Worm (Caenorhabditis elegans) whole organism, L4 larva: Measurements from ENCODE around the gene F20B6.4.

Experiments
- D1046.2 ChIP-seq: fragments of 200-800 bp; sonication (Bioruptor generic); IDR thresholded peaks from 2 replicates; pipeline ENCODE4 v1.3.6; 2022; ENCODE audit warnings: missing genetic modification characterization, missing compliant biosample characterization
- F10B5.3 ChIP-seq: sonication (generic microtip); optimal IDR thresholded peaks from 2 replicates; lab custom pipeline; 2016; ENCODE audit warnings: mild to moderate bottlenecking, missing genetic modification characterization, missing compliant biosample characterization
- F44E2.7 ChIP-seq: fragments of 200-800 bp; sonication (Bioruptor generic); IDR thresholded peaks from 2 replicates; pipeline ENCODE4 v2.1.2; 2022; ENCODE audit warnings: missing genetic modification characterization, missing compliant biosample characterization
- R02D3.7 ChIP-seq: fragments of 150-350 bp; sonication (generic microtip); optimal IDR thresholded peaks from 3 replicates; lab custom pipeline; 2014; ENCODE audit warnings: missing biosample characterization, missing genetic modification characterization
- T20F7.1 ChIP-seq: fragments of 200-800 bp; sonication (Bioruptor generic); optimal IDR thresholded peaks from 2 replicates; lab custom pipeline; 2018; ENCODE audit warnings: mild to moderate bottlenecking, missing genetic modification characterization, missing compliant biosample characterization
- T26A8.4 ChIP-seq: fragments of 200-800 bp; sonication (Bioruptor generic); IDR thresholded peaks from 2 replicates; pipeline ENCODE4 v1.3.6; 2022; ENCODE audit warnings: missing genetic modification characterization, missing compliant biosample characterization
- Y105C5A.15 ChIP-seq: fragments of 200-800 bp; sonication (Bioruptor generic); IDR thresholded peaks from 2 replicates; pipeline ENCODE4 v1.3.6; 2022; ENCODE audit warnings: missing genetic modification characterization, missing compliant biosample characterization
- Y5F2A.4 ChIP-seq: fragments of 200-800 bp; sonication (Bioruptor generic); optimal IDR thresholded peaks from 2 replicates; lab custom pipeline; 2018; ENCODE audit warnings: mild to moderate bottlenecking, missing genetic modification characterization, missing compliant biosample characterization
- ZK546.5 ChIP-seq, 2 experiments: sonication (generic microtip); optimal IDR thresholded peaks; 2 replicates each; lab custom pipeline; 2017; ENCODE audit warnings: missing biosample characterization in 2 of 2, missing genetic modification characterization in 2 of 2
- attf-4 ChIP-seq: sonication (generic microtip); optimal IDR thresholded peaks from 3 replicates; lab custom pipeline; 2017; ENCODE audit warnings: missing biosample characterization, missing genetic modification characterization
- ceh-20 ChIP-seq: fragments of 200-800 bp; sonication (Bioruptor generic); IDR thresholded peaks from 2 replicates; pipeline ENCODE4 v1.3.6; 2022; ENCODE audit warnings: missing genetic modification reagents, missing genetic modification characterization, missing compliant biosample characterization
- ceh-82 ChIP-seq: sonication (generic microtip); optimal IDR thresholded peaks from 2 replicates; lab custom pipeline; 2017; ENCODE audit warnings: missing biosample characterization, missing genetic modification characterization
- daf-12 ChIP-seq: fragments of 150-350 bp; optimal IDR thresholded peaks from 2 replicates; lab custom pipeline; 2014; ENCODE audit warnings: missing biosample characterization, missing genetic modification reagents, missing genetic modification characterization
- daf-16 ChIP-seq, 3 experiments: sonication (generic microtip); optimal IDR thresholded peaks; 2 replicates each; lab custom pipeline; 2016 to 2017; ENCODE audit warnings: missing genetic modification characterization in 3 of 3, missing genetic modification reagents in 3 of 3, mild to moderate bottlenecking in 2 of 3, missing compliant biosample characterization in 2 of 3, missing biosample characterization in 1 of 3, moderate library complexity in 1 of 3
- daf-8 ChIP-seq: fragments of 200-800 bp; sonication (Bioruptor generic); IDR thresholded peaks from 2 replicates; pipeline ENCODE4 v1.3.6; 2022; ENCODE audit warnings: missing genetic modification characterization, missing compliant biosample characterization
- dmd-8 ChIP-seq: fragments of 200-800 bp; sonication (Bioruptor generic); IDR thresholded peaks from 2 replicates; pipeline ENCODE4 v1.3.6; 2022; ENCODE audit warnings: missing genetic modification characterization, missing compliant biosample characterization
- dmd-9 ChIP-seq: fragments of 200-800 bp; sonication (Bioruptor generic); IDR thresholded peaks from 2 replicates; pipeline ENCODE4 v1.3.6; 2022; ENCODE audit warnings: missing genetic modification reagents, missing genetic modification characterization, missing compliant biosample characterization
- dpl-1 ChIP-seq: fragments of 150-350 bp; optimal IDR thresholded peaks from 2 replicates; lab custom pipeline; 2014; ENCODE audit warnings: missing biosample characterization, missing genetic modification reagents, missing genetic modification characterization
- duxl-1 ChIP-seq: sonication (generic microtip); optimal IDR thresholded peaks from 2 replicates; lab custom pipeline; 2016; ENCODE audit warnings: mild to moderate bottlenecking, missing genetic modification characterization, moderate library complexity, missing compliant biosample characterization; ENCODE audit not compliant: poor library complexity
- dve-1 ChIP-seq: sonication (generic microtip); optimal IDR thresholded peaks from 2 replicates; lab custom pipeline; 2017; ENCODE audit warnings: antibody characterized with exemption, mild to moderate bottlenecking, missing genetic modification characterization, missing compliant biosample characterization; ENCODE audit not compliant: insufficient read depth
- gei-8 ChIP-seq: fragments of 200-800 bp; sonication (Bioruptor generic); optimal IDR thresholded peaks from 2 replicates; lab custom pipeline; 2018; ENCODE audit warnings: mild to moderate bottlenecking, missing genetic modification characterization, missing compliant biosample characterization
- hlh-11 ChIP-seq: fragments of 200-800 bp; sonication (Bioruptor generic); optimal IDR thresholded peaks from 2 replicates; lab custom pipeline; 2018; ENCODE audit warnings: mild to moderate bottlenecking, missing genetic modification characterization, missing compliant biosample characterization
- hlh-30 ChIP-seq: sonication (generic microtip); optimal IDR thresholded peaks from 2 replicates; lab custom pipeline; 2017; ENCODE audit warnings: antibody characterized with exemption, mild to moderate bottlenecking, missing genetic modification characterization, missing compliant biosample characterization; ENCODE audit not compliant: insufficient read depth
- lim-7 ChIP-seq: fragments of 200-800 bp; sonication (Bioruptor generic); IDR thresholded peaks from 2 replicates; pipeline ENCODE4 v1.3.6; 2022; ENCODE audit warnings: missing genetic modification characterization, missing compliant biosample characterization
- lin-1 ChIP-seq: fragments of 200-800 bp; sonication (Bioruptor generic); IDR thresholded peaks from 2 replicates; pipeline ENCODE4 v1.3.6; 2022; ENCODE audit warnings: missing genetic modification reagents, missing genetic modification characterization, missing compliant biosample characterization
- lin-29 ChIP-seq: fragments of 200-800 bp; sonication (Bioruptor generic); IDR thresholded peaks from 2 replicates; pipeline ENCODE4 v1.3.6; 2022; ENCODE audit warnings: missing genetic modification reagents, missing genetic modification characterization, missing compliant biosample characterization
- madf-5 ChIP-seq, 2 experiments: fragments of 200-800 bp; sonication (Bioruptor generic); IDR thresholded peaks; 2 replicates each; pipeline ENCODE4 v1.3.6; 2022; ENCODE audit warnings: missing compliant biosample characterization in 2 of 2, missing genetic modification characterization in 2 of 2
- madf-9 ChIP-seq: fragments of 200-800 bp; sonication (Bioruptor generic); conservative IDR thresholded peaks from 2 replicates; pipeline ENCODE4 v1.3.6; 2022; ENCODE audit warnings: missing genetic modification reagents, missing genetic modification characterization, missing compliant biosample characterization
- mdl-1 ChIP-seq, 2 experiments: fragments of 150-350 bp in 1 of 2; sonication (generic microtip) in 1 of 2; optimal IDR thresholded peaks; 2 replicates each; lab custom pipeline; 2014 to 2017; ENCODE audit warnings: missing biosample characterization in 2 of 2, missing genetic modification characterization in 2 of 2
- nhr-10 ChIP-seq: fragments of 150-350 bp; optimal IDR thresholded peaks from 2 replicates; lab custom pipeline; 2014; ENCODE audit warnings: missing biosample characterization, missing genetic modification characterization
- nhr-102 ChIP-seq: sonication (generic microtip); optimal IDR thresholded peaks from 2 replicates; lab custom pipeline; 2016; ENCODE audit warnings: mild to moderate bottlenecking, missing genetic modification characterization, moderate library complexity, missing compliant biosample characterization
- nhr-11 ChIP-seq: fragments of 150-350 bp; optimal IDR thresholded peaks from 2 replicates; lab custom pipeline; 2014; ENCODE audit warnings: missing biosample characterization, missing genetic modification characterization
- nhr-111 ChIP-seq: fragments of 200-800 bp; sonication (Bioruptor generic); optimal IDR thresholded peaks from 2 replicates; lab custom pipeline; 2018; ENCODE audit warnings: mild to moderate bottlenecking, missing genetic modification characterization, missing compliant biosample characterization
- nhr-42 ChIP-seq: fragments of 200-800 bp; sonication (Bioruptor generic); IDR thresholded peaks from 2 replicates; pipeline ENCODE4 v1.3.6; 2022; ENCODE audit warnings: missing genetic modification characterization, missing compliant biosample characterization
- nhr-48 ChIP-seq: sonication (generic microtip); optimal IDR thresholded peaks from 2 replicates; lab custom pipeline; 2016; ENCODE audit warnings: mild to moderate bottlenecking, missing genetic modification characterization, missing compliant biosample characterization
- nhr-6 ChIP-seq: fragments of 150-350 bp; optimal IDR thresholded peaks from 2 replicates; lab custom pipeline; 2014; ENCODE audit warnings: missing biosample characterization, missing genetic modification characterization
- nhr-77 ChIP-seq: fragments of 150-350 bp; optimal IDR thresholded peaks from 2 replicates; lab custom pipeline; 2014; ENCODE audit warnings: missing biosample characterization, missing genetic modification characterization
- pqm-1 ChIP-seq: sonication (generic microtip); optimal IDR thresholded peaks from 2 replicates; lab custom pipeline; 2017; ENCODE audit warnings: missing biosample characterization, missing genetic modification characterization
- rbr-2 ChIP-seq: sonication (generic microtip); optimal IDR thresholded peaks from 2 replicates; lab custom pipeline; 2016; ENCODE audit warnings: missing genotype, missing genetic modification characterization, missing compliant biosample characterization
- set-16 ChIP-seq: fragments of 200-800 bp; sonication (Bioruptor generic); IDR thresholded peaks from 2 replicates; pipeline ENCODE4 v1.3.6; 2022; ENCODE audit warnings: missing genetic modification reagents, missing genetic modification characterization, missing compliant biosample characterization
- spr-1 ChIP-seq: sonication (generic microtip); optimal IDR thresholded peaks from 2 replicates; lab custom pipeline; 2016; ENCODE audit warnings: mild to moderate bottlenecking, missing genetic modification characterization, missing compliant biosample characterization
- spr-3 ChIP-seq: fragments of 200-800 bp; sonication (Bioruptor generic); optimal IDR thresholded peaks from 2 replicates; lab custom pipeline; 2018; ENCODE audit warnings: mild to moderate bottlenecking, missing genetic modification characterization, missing compliant biosample characterization
- tag-97 ChIP-seq: fragments of 200-800 bp; sonication (Bioruptor generic); IDR thresholded peaks from 2 replicates; pipeline ENCODE4 v1.3.6; 2022; ENCODE audit warnings: missing genetic modification characterization, missing compliant biosample characterization
- unc-130 ChIP-seq: sonication (generic microtip); optimal IDR thresholded peaks from 2 replicates; lab custom pipeline; 2016; ENCODE audit warnings: missing genetic modification reagents, missing genetic modification characterization, missing compliant biosample characterization
- unc-62 ChIP-seq, 3 experiments: fragments of 150-350 bp in 1 of 3; sonication (generic microtip); optimal IDR thresholded peaks in 2 of 3; peaks in 1 of 3; 1 replicate in 1 of 3; 2 replicates in 2 of 3; lab custom pipeline; 2014 to 2017; ENCODE audit warnings: missing biosample characterization in 3 of 3, missing genetic modification characterization in 3 of 3, missing genetic modification reagents in 3 of 3, missing genotype in 1 of 3
- zag-1 ChIP-seq: fragments of 150-350 bp; optimal IDR thresholded peaks from 2 replicates; lab custom pipeline; 2014; ENCODE audit warnings: missing biosample characterization, missing genetic modification characterization
- zfp-3 ChIP-seq: fragments of 200-800 bp; sonication (Bioruptor generic); conservative IDR thresholded peaks from 2 replicates; pipeline ENCODE4 v1.3.6; 2022; ENCODE audit warnings: missing genetic modification reagents, missing genetic modification characterization, missing compliant biosample characterization
- zip-11 ChIP-seq: fragments of 200-800 bp; sonication (Bioruptor generic); IDR thresholded peaks from 2 replicates; pipeline ENCODE4 v1.3.6; 2022; ENCODE audit warnings: missing genetic modification characterization, missing compliant biosample characterization
- zip-2 ChIP-seq: fragments of 150-350 bp; optimal IDR thresholded peaks from 2 replicates; lab custom pipeline; 2014; ENCODE audit warnings: missing biosample characterization, missing genetic modification characterization
- ztf-7 ChIP-seq: fragments of 150-350 bp; optimal IDR thresholded peaks from 2 replicates; lab custom pipeline; 2014; ENCODE audit warnings: missing biosample characterization, missing genetic modification characterization

F20B6.4 gene

ce11 chrX:4222779-4223387 lies 26.6 kb upstream of the F20B6.4 start (continued):
- TF ChIP-seq lin-29 (GFP tag; lab: Robert Waterston, UW): peak; percentile 13; the same call in 1 of the 2 replicates
- peak; percentile 80 for TF ChIP-seq F10B5.3 (tag; lab: Kevin White, UChicago)
- TF ChIP-seq T26A8.4 (GFP tag; lab: Robert Waterston, UW): peak; percentile 92
- TF ChIP-seq nhr-6 (tag; lab: Kevin White, UChicago): no peak
- no peak for TF ChIP-seq gei-8 (GFP tag; lab: Kevin White, UChicago)
- peak; percentile 74 for TF ChIP-seq dve-1 (tag; lab: Kevin White, UChicago)
- TF ChIP-seq daf-8 (GFP tag; lab: Robert Waterston, UW): no peak
- peak; percentile 88 for TF ChIP-seq ceh-20 (GFP tag; lab: Robert Waterston, UW)
- peak; percentile 57 for TF ChIP-seq nhr-42 (GFP tag; lab: Robert Waterston, UW)
- no peak for TF ChIP-seq tag-97 (GFP tag; lab: Robert Waterston, UW)
- peak; percentile 88 for TF ChIP-seq nhr-102 (tag; lab: Kevin White, UChicago)
- peak; percentile 25 for TF ChIP-seq T20F7.1 (GFP tag; lab: Kevin White, UChicago)
- TF ChIP-seq lim-7: 0 out of 2 replicates have a peak, but pooled peaks have one; percentile 52
- no peak for TF ChIP-seq attf-4
- no peak for TF ChIP-seq nhr-77
- no peak for TF ChIP-seq nhr-111 (GFP tag; lab: Kevin White, UChicago)
- no peak for TF ChIP-seq Y105C5A.15 (GFP tag; lab: Robert Waterston, UW)
- peak; percentile 9 for TF ChIP-seq unc-130
- peak; percentile 66; the same call in 1 of the 2 replicates for TF ChIP-seq dmd-8
- no peak for TF ChIP-seq ceh-82 (tag; lab: Kevin White, UChicago)
- no peak for TF ChIP-seq ZK546.5 (tag; optimal IDR thresholded peaks at IDR 0.05; lab: Kevin White, UChicago)
- TF ChIP-seq spr-1: peak; percentile 85
- TF ChIP-seq Y5F2A.4: no peak
- TF ChIP-seq hlh-30 (tag; lab: Kevin White, UChicago): peak; percentile 51
- no peak for TF ChIP-seq R02D3.7 (tag; lab: Kevin White, UChicago)
- 0 out of 2 replicates have a peak, but pooled peaks have one; percentile 29 for TF ChIP-seq F44E2.7 (GFP tag; lab: Robert Waterston, UW)
- TF ChIP-seq spr-3 (GFP tag; lab: Kevin White, UChicago): peak; percentile 76
- no peak for TF ChIP-seq D1046.2 (GFP tag; lab: Robert Waterston, UW)
- TF ChIP-seq dpl-1 (GFP tag; lab: Kevin White, UChicago): peak; percentile 10
- TF ChIP-seq lin-1 (GFP tag; lab: Robert Waterston, UW): no peak; the same call in 1 of the 2 replicates
- peak; percentile 88 for TF ChIP-seq ztf-7
- no peak for TF ChIP-seq zfp-3 (GFP tag; lab: Robert Waterston, UW)
- no peak for TF ChIP-seq zip-11 (GFP tag; lab: Robert Waterston, UW)
- peak; percentile 88 for TF ChIP-seq nhr-48 (tag; lab: Kevin White, UChicago)
- peak in 1 of 2 experiments; percentile 100 for TF ChIP-seq unc-62 (GFP tag; optimal IDR thresholded peaks at IDR 0.05 in 1 of 2; lab: Kevin White, UChicago)
- no peak for TF ChIP-seq unc-62 (tag; optimal IDR thresholded peaks at IDR 0.05; lab: Kevin White, UChicago)
- TF ChIP-seq madf-5 (GFP tag; IDR thresholded peaks at IDR 0.05; lab: Robert Waterston, UW): no peak
- TF ChIP-seq madf-9 (GFP tag; lab: Robert Waterston, UW): 0 out of 2 replicates have a peak, but pooled peaks have one; percentile 15
- TF ChIP-seq zag-1 (tag; lab: Kevin White, UChicago): peak; percentile 68
- TF ChIP-seq duxl-1 (tag; lab: Kevin White, UChicago): peak; percentile 40
- TF ChIP-seq daf-16 (GFP tag; optimal IDR thresholded peaks at IDR 0.05; lab: Kevin White, UChicago): peak; percentile 56 to 86
- peak; percentile 51 for TF ChIP-seq daf-16 (tag; optimal IDR thresholded peaks at IDR 0.05; lab: Kevin White, UChicago)
- peak; percentile 95 for TF ChIP-seq hlh-11 (tag; lab: Kevin White, UChicago)
- no peak for TF ChIP-seq zip-2 (tag; lab: Kevin White, UChicago)
- TF ChIP-seq pqm-1 (tag; lab: Kevin White, UChicago): no peak
- TF ChIP-seq daf-12 (tag; lab: Kevin White, UChicago): no peak
- peak; percentile 84 for TF ChIP-seq rbr-2 (tag; lab: Kevin White, UChicago)
- TF ChIP-seq nhr-10 (tag; lab: Kevin White, UChicago): no peak
- no peak for TF ChIP-seq dmd-9 (GFP tag; lab: Robert Waterston, UW)
- peak; percentile 17 for TF ChIP-seq nhr-11 (tag; lab: Kevin White, UChicago)
- peak in 1 of 2 experiments; percentile 53 for TF ChIP-seq mdl-1 (tag; optimal IDR thresholded peaks at IDR 0.05; lab: Kevin White, UChicago)
- TF ChIP-seq set-16 (GFP tag; lab: Robert Waterston, UW): peak; percentile 75
